Fruit fly (Drosophila melanogaster) whole organism, embryonic: ENCODE measurements around the gene CG3513.

ENCODE experiments used
- Aef1 ChIP-seq: fragments of 200-800 bp; sonication (Bioruptor generic); IDR thresholded peaks from 3 replicates; pipeline ENCODE4 v1.3.6; 2022; ENCODE audit warnings: missing biosample characterization, missing genetic modification characterization
- BtbVII ChIP-seq: fragments of 200-800 bp; sonication (Bioruptor generic); optimal IDR thresholded peaks from 3 replicates; lab custom pipeline; 2017; ENCODE audit warnings: missing biosample characterization, mild to moderate bottlenecking, missing genetic modification characterization
- CG10267 ChIP-seq: fragments of 200-800 bp; sonication (Bioruptor generic); optimal IDR thresholded peaks from 2 replicates; lab custom pipeline; 2018; ENCODE audit warnings: missing biosample characterization, mild to moderate bottlenecking, missing genetic modification characterization, moderate library complexity
- CG10366 ChIP-seq: fragments of 200-800 bp; sonication (Bioruptor generic); IDR thresholded peaks from 2 replicates; pipeline ENCODE4 v1.3.6; 2022; ENCODE audit warnings: missing biosample characterization, missing genetic modification characterization
- CG10462 ChIP-seq: fragments of 200-800 bp; sonication (Bioruptor generic); optimal IDR thresholded peaks from 2 replicates; lab custom pipeline; 2016; ENCODE audit warnings: missing biosample characterization, missing genetic modification characterization
- CG11085 ChIP-seq: fragments of 200-800 bp; sonication (Bioruptor generic); IDR thresholded peaks from 2 replicates; pipeline ENCODE4 v1.3.6; 2022; ENCODE audit warnings: missing biosample characterization, missing genetic modification characterization
- CG15073 ChIP-seq: fragments of 200-800 bp; sonication (Bioruptor generic); optimal IDR thresholded peaks from 2 replicates; lab custom pipeline; 2016; ENCODE audit warnings: missing biosample characterization, missing genetic modification characterization
- CG1792 ChIP-seq: fragments of 200-800 bp; sonication (Bioruptor generic); optimal IDR thresholded peaks from 2 replicates; lab custom pipeline; 2016; ENCODE audit warnings: missing biosample characterization, missing genetic modification characterization
- CG18476 ChIP-seq: fragments of 200-800 bp; sonication (Bioruptor generic); optimal IDR thresholded peaks from 2 replicates; lab custom pipeline; 2016; ENCODE audit warnings: missing biosample characterization, mild to moderate bottlenecking, missing genetic modification characterization
- CG2129 ChIP-seq: fragments of 200-800 bp; sonication (Bioruptor generic); IDR thresholded peaks from 2 replicates; pipeline ENCODE4 v1.3.6; 2022; ENCODE audit warnings: missing biosample characterization, missing genetic modification characterization; ENCODE audit not compliant: partially characterized antibody
- CG31224 ChIP-seq: fragments of 200-800 bp; sonication (Bioruptor generic); IDR thresholded peaks from 2 replicates; pipeline ENCODE4 v1.3.6; 2022; ENCODE audit warnings: missing biosample characterization, missing genetic modification characterization
- CG3726 ChIP-seq: fragments of 200-800 bp; sonication (Bioruptor generic); IDR thresholded peaks from 3 replicates; pipeline ENCODE4, ENCODE4 v1.3.6; 2022; ENCODE audit warnings: missing biosample characterization, missing genetic modification characterization
- CG4404 ChIP-seq: fragments of 200-800 bp; sonication (Bioruptor generic); IDR thresholded peaks from 2 replicates; pipeline ENCODE4 v1.3.6; 2022; ENCODE audit warnings: missing biosample characterization, missing genetic modification characterization
- CG6813 ChIP-seq: fragments of 200-800 bp; sonication (Bioruptor generic); optimal IDR thresholded peaks from 2 replicates; lab custom pipeline; 2017; ENCODE audit warnings: missing biosample characterization, missing genetic modification characterization, mild to moderate bottlenecking, moderate library complexity, missing genetic modification reagents
- CG7928 ChIP-seq: fragments of 200-800 bp; sonication (Bioruptor generic); optimal IDR thresholded peaks from 2 replicates; lab custom pipeline; 2017; ENCODE audit warnings: missing biosample characterization, mild to moderate bottlenecking, missing genetic modification characterization
- CG9817 ChIP-seq: fragments of 200-800 bp; sonication (Bioruptor generic); optimal IDR thresholded peaks from 2 replicates; lab custom pipeline; 2018; ENCODE audit warnings: missing biosample characterization, mild to moderate bottlenecking, missing genetic modification characterization, moderate library complexity
- D19A ChIP-seq: fragments of 200-800 bp; optimal IDR thresholded peaks from 3 replicates; lab custom pipeline; 2019; ENCODE audit warnings: missing biosample characterization, mild to moderate bottlenecking, missing genetic modification characterization, moderate library complexity
- Doc2 ChIP-seq: fragments of 200-800 bp; sonication (Bioruptor generic); IDR thresholded peaks from 2 replicates; pipeline ENCODE4 v1.3.6; 2022; ENCODE audit warnings: missing biosample characterization, missing genetic modification characterization
- Ets97D ChIP-seq: fragments of 200-800 bp; sonication (Bioruptor generic); optimal IDR thresholded peaks from 3 replicates; lab custom pipeline; 2016; ENCODE audit warnings: missing biosample characterization, missing genetic modification characterization
- Gsc ChIP-seq: fragments of 200-800 bp; sonication (Bioruptor generic); IDR thresholded peaks from 2 replicates; pipeline ENCODE4 v1.3.6; 2022; ENCODE audit warnings: missing biosample characterization, missing genetic modification characterization
- Gug ChIP-seq: fragments of 200-800 bp; sonication (Bioruptor generic); IDR thresholded peaks from 4 replicates; pipeline ENCODE4 v1.3.6; 2022; ENCODE audit warnings: missing biosample characterization, missing genetic modification characterization
- MTF-1 ChIP-seq: fragments of 200-800 bp; sonication (Bioruptor generic); optimal IDR thresholded peaks from 2 replicates; lab custom pipeline; 2018; ENCODE audit warnings: missing biosample characterization, mild to moderate bottlenecking, missing genetic modification characterization, borderline replicate concordance
- Mes4 ChIP-seq: fragments of 200-800 bp; sonication (Bioruptor generic); optimal IDR thresholded peaks from 2 replicates; lab custom pipeline; 2016; ENCODE audit warnings: missing biosample characterization, missing genetic modification characterization
- Mrtf ChIP-seq: fragments of 200-800 bp; sonication (Bioruptor generic); IDR thresholded peaks from 3 replicates; pipeline ENCODE4 v1.3.6; 2022; ENCODE audit warnings: missing biosample characterization, missing genetic modification characterization
- Rx ChIP-seq: fragments of 200-800 bp; sonication (Bioruptor generic); IDR thresholded peaks from 2 replicates; pipeline ENCODE4 v1.3.6; 2022; ENCODE audit warnings: missing biosample characterization, missing genetic modification characterization
- Scr ChIP-seq: fragments of 200-800 bp; sonication (Bioruptor generic); IDR thresholded peaks from 2 replicates; pipeline ENCODE4 v1.3.6; 2022; ENCODE audit warnings: missing biosample characterization, missing genetic modification characterization; ENCODE audit not compliant: partially characterized antibody
- Tbp ChIP-seq: fragments of >200 bp; optimal IDR thresholded peaks from 2 replicates; lab custom pipeline; 2018; ENCODE audit warnings: missing biosample characterization, missing genetic modification characterization
- ab ChIP-seq: fragments of 200-800 bp; sonication (Bioruptor generic); optimal IDR thresholded peaks from 2 replicates; lab custom pipeline; 2016; ENCODE audit warnings: missing biosample characterization, missing genetic modification characterization
- abd-A ChIP-seq: fragments of 200-800 bp; sonication (Bioruptor generic); optimal IDR thresholded peaks from 3 replicates; lab custom pipeline; 2019; ENCODE audit warnings: missing biosample characterization, mild to moderate bottlenecking, missing genetic modification characterization, moderate library complexity
- bowl ChIP-seq: fragments of 200-800 bp; sonication (Bioruptor generic); IDR thresholded peaks from 2 replicates; pipeline ENCODE4 v1.3.6; 2022; ENCODE audit warnings: missing biosample characterization, missing genetic modification characterization
- btn ChIP-seq: fragments of 200-800 bp; sonication (Bioruptor generic); optimal IDR thresholded peaks from 2 replicates; lab custom pipeline; 2016; ENCODE audit warnings: missing biosample characterization, missing genetic modification characterization
- cato ChIP-seq: fragments of 200-800 bp; sonication (Bioruptor generic); optimal IDR thresholded peaks from 2 replicates; lab custom pipeline; 2016; ENCODE audit warnings: missing biosample characterization, missing genetic modification characterization, borderline replicate concordance
- chinmo ChIP-seq: fragments of 200-800 bp; sonication (Bioruptor generic); IDR thresholded peaks from 4 replicates; pipeline ENCODE4 v1.3.6; 2022; ENCODE audit warnings: missing biosample characterization, missing genetic modification characterization; ENCODE audit not compliant: partially characterized antibody
- crp ChIP-seq, 2 experiments: fragments of 200-800 bp; sonication (Bioruptor generic); optimal IDR thresholded peaks; 2 replicates in 1 of 2; 3 replicates in 1 of 2; lab custom pipeline; 2017; ENCODE audit warnings: missing biosample characterization in 2 of 2, missing genetic modification characterization in 2 of 2, mild to moderate bottlenecking in 1 of 2, moderate library complexity in 1 of 2
- ems ChIP-seq: fragments of 200-800 bp; sonication (Bioruptor generic); optimal IDR thresholded peaks from 3 replicates; lab custom pipeline; 2016; ENCODE audit warnings: missing biosample characterization, missing genetic modification characterization
- fd3F ChIP-seq: fragments of 200-800 bp; sonication (Bioruptor generic); optimal IDR thresholded peaks from 2 replicates; lab custom pipeline; 2018; ENCODE audit warnings: missing biosample characterization, mild to moderate bottlenecking, missing genetic modification characterization, moderate library complexity
- fd96Cb ChIP-seq: fragments of 200-800 bp; sonication (Bioruptor generic); optimal IDR thresholded peaks from 2 replicates; lab custom pipeline; 2018; ENCODE audit warnings: missing biosample characterization, mild to moderate bottlenecking, missing genetic modification characterization, moderate library complexity
- hbn ChIP-seq: fragments of 200-800 bp; sonication (Bioruptor generic); IDR thresholded peaks from 2 replicates; pipeline ENCODE4 v1.3.6; 2022; ENCODE audit warnings: missing biosample characterization, missing genetic modification characterization; ENCODE audit not compliant: partially characterized antibody
- inv ChIP-seq: fragments of 200-800 bp; sonication (Bioruptor generic); IDR thresholded peaks from 2 replicates; pipeline ENCODE4 v1.3.6; 2022; ENCODE audit warnings: missing biosample characterization, missing genetic modification characterization; ENCODE audit not compliant: partially characterized antibody
- jing ChIP-seq: fragments of 200-800 bp; sonication (Bioruptor generic); optimal IDR thresholded peaks from 2 replicates; lab custom pipeline; 2018; ENCODE audit warnings: missing biosample characterization, mild to moderate bottlenecking, missing genetic modification characterization
- maf-S ChIP-seq: fragments of 200-800 bp; sonication (Bioruptor generic); optimal IDR thresholded peaks from 2 replicates; lab custom pipeline; 2016; ENCODE audit warnings: missing biosample characterization, missing genetic modification characterization
- mam ChIP-seq: fragments of 200-800 bp; sonication (Bioruptor generic); optimal IDR thresholded peaks from 3 replicates; lab custom pipeline; 2016; ENCODE audit warnings: missing biosample characterization, missing genetic modification characterization
- mirr ChIP-seq: fragments of 200-800 bp; sonication (Bioruptor generic); optimal IDR thresholded peaks from 3 replicates; lab custom pipeline; 2018; ENCODE audit warnings: missing biosample characterization, mild to moderate bottlenecking, missing genetic modification characterization
- rib ChIP-seq: fragments of 200-800 bp; sonication (Bioruptor generic); IDR thresholded peaks from 2 replicates; pipeline ENCODE4 v1.3.6; 2022; ENCODE audit warnings: missing biosample characterization, missing genetic modification characterization
- stwl ChIP-seq: fragments of 200-800 bp; sonication (Bioruptor generic); optimal IDR thresholded peaks from 3 replicates; lab custom pipeline; 2018; ENCODE audit warnings: missing biosample characterization, mild to moderate bottlenecking, missing genetic modification characterization, moderate library complexity
- toy ChIP-seq: fragments of 200-800 bp; sonication (Bioruptor generic); IDR thresholded peaks from 2 replicates; pipeline ENCODE4 v1.3.6; 2022; ENCODE audit warnings: missing biosample characterization, missing genetic modification characterization
- unc-4 ChIP-seq: fragments of 200-800 bp; sonication (Bioruptor generic); IDR thresholded peaks from 2 replicates; pipeline ENCODE4 v1.3.6; 2022; ENCODE audit warnings: missing biosample characterization, missing genetic modification characterization; ENCODE audit not compliant: partially characterized antibody
- usp ChIP-seq: fragments of >200 bp; optimal IDR thresholded peaks from 2 replicates; lab custom pipeline; 2017; ENCODE audit warnings: missing biosample characterization, missing genetic modification characterization
- wek ChIP-seq: fragments of 200-800 bp; sonication (Bioruptor generic); optimal IDR thresholded peaks from 3 replicates; lab custom pipeline; 2018; ENCODE audit warnings: missing biosample characterization, mild to moderate bottlenecking, missing genetic modification characterization, moderate library complexity
- zf30C ChIP-seq: fragments of 200-800 bp; sonication (Bioruptor generic); optimal IDR thresholded peaks from 3 replicates; lab custom pipeline; 2018; ENCODE audit warnings: missing biosample characterization, mild to moderate bottlenecking, missing genetic modification characterization
- zfh2 ChIP-seq: fragments of 200-800 bp; sonication (Bioruptor generic); optimal IDR thresholded peaks from 2 replicates; lab custom pipeline; 2016; ENCODE audit warnings: missing biosample characterization, missing genetic modification characterization

Gene CG3513

dm6 chr2L:3703260-3703659 is 10.3 kb upstream of the CG3513 start, which contains the start of gene CG2816 (continued):
- no peak for TF ChIP-seq hbn (GFP tag; lab: Robert Waterston, UW)
- TF ChIP-seq CG6813: no peak
- TF ChIP-seq CG10462 (GFP tag; lab: Kevin White, UChicago): no peak
- TF ChIP-seq jing (GFP tag; lab: Kevin White, UChicago): no peak
- no peak for TF ChIP-seq CG7928 (GFP tag; lab: Kevin White, UChicago)
- no peak for TF ChIP-seq Ets97D (GFP tag; lab: Kevin White, UChicago)
- no peak for TF ChIP-seq wek
- TF ChIP-seq chinmo (GFP tag; lab: Robert Waterston, UW): 0 out of 4 replicates have a peak, but pooled peaks have one; percentile 40
- TF ChIP-seq rib (GFP tag; lab: Robert Waterston, UW): peak; percentile 94
- no peak for TF ChIP-seq Mes4 (GFP tag; lab: Kevin White, UChicago)
- no peak for TF ChIP-seq CG1792 (GFP tag; lab: Kevin White, UChicago)
- TF ChIP-seq zfh2 (GFP tag; lab: Kevin White, UChicago): peak; percentile 93
- TF ChIP-seq fd96Cb (tag; lab: Kevin White, UChicago): peak; percentile 6
- TF ChIP-seq CG15073 (GFP tag; lab: Kevin White, UChicago): no peak
- TF ChIP-seq Tbp: no peak
- TF ChIP-seq CG2129 (GFP tag; lab: Robert Waterston, UW): no peak
- peak; percentile 33 for TF ChIP-seq BtbVII (GFP tag; lab: Kevin White, UChicago)
- no peak for TF ChIP-seq crp (GFP tag; optimal IDR thresholded peaks at IDR 0.05; lab: Kevin White, UChicago)
- no peak for TF ChIP-seq inv (GFP tag; lab: Robert Waterston, UW)
- TF ChIP-seq CG10267 (tag; lab: Kevin White, UChicago): peak; percentile 19
- TF ChIP-seq MTF-1 (GFP tag; lab: Kevin White, UChicago): no peak
- peak; percentile 54; the same call in 2 of the 4 replicates for TF ChIP-seq Gug (GFP tag; lab: Robert Waterston, UW)
- no peak for TF ChIP-seq CG18476
- TF ChIP-seq Doc2 (GFP tag; lab: Robert Waterston, UW): no peak
- no peak for TF ChIP-seq abd-A
- no peak for TF ChIP-seq D19A (tag; lab: Kevin White, UChicago)
- TF ChIP-seq usp (GFP tag; lab: Kevin White, UChicago): no peak
- TF ChIP-seq CG3726 (GFP tag; lab: Robert Waterston, UW): peak; percentile 64; the same call in 1 of the 3 replicates
- TF ChIP-seq bowl (GFP tag; lab: Robert Waterston, UW): no peak
- TF ChIP-seq mirr (GFP tag; lab: Kevin White, UChicago): no peak
- TF ChIP-seq maf-S: peak; percentile 84
- TF ChIP-seq Gsc (GFP tag; lab: Robert Waterston, UW): no peak
- TF ChIP-seq stwl: no peak
- TF ChIP-seq unc-4 (GFP tag; lab: Robert Waterston, UW): no peak
- peak; percentile 49; the same call in 1 of the 2 replicates for TF ChIP-seq CG10366 (GFP tag; lab: Robert Waterston, UW)
- TF ChIP-seq cato: no peak
- TF ChIP-seq Aef1: peak; percentile 60; the same call in 2 of the 3 replicates
- no peak for TF ChIP-seq btn (GFP tag; lab: Kevin White, UChicago)
- peak; percentile 78; the same call in 2 of the 3 replicates for TF ChIP-seq Mrtf (GFP tag; lab: Robert Waterston, UW)
- TF ChIP-seq mam (GFP tag; lab: Kevin White, UChicago): peak; percentile 96
- 0 out of 2 replicates have a peak, but pooled peaks have one; percentile 23 for TF ChIP-seq CG11085 (GFP tag; lab: Robert Waterston, UW)
- peak; percentile 68 for TF ChIP-seq ems
- TF ChIP-seq Scr: no peak
- TF ChIP-seq CG31224: no peak
- no peak for TF ChIP-seq zf30C
- 0 out of 2 replicates have a peak, but pooled peaks have one; percentile 15 for TF ChIP-seq Rx
- TF ChIP-seq ab: peak; percentile 47
- TF ChIP-seq CG9817 (tag; lab: Kevin White, UChicago): peak; percentile 91
- TF ChIP-seq toy (GFP tag; lab: Robert Waterston, UW): no peak
- TF ChIP-seq fd3F (GFP tag; lab: Kevin White, UChicago): peak; percentile 45
- TF ChIP-seq CG4404 (GFP tag; lab: Robert Waterston, UW): no peak
